Worm (Caenorhabditis elegans): Measurements from ENCODE around the gene clec-49.

Gene clec-49

ce11 chrV:19779220-19779619 is 28.2 kb upstream of the clec-49 start:
- TF ChIP-seq unc-42 (tag; optimal IDR thresholded peaks at IDR 0.05) (no peak), ceh-45 (GFP tag; IDR thresholded peaks at IDR 0.05) (no peak), Y22D7AL.16 (tag; optimal IDR thresholded peaks at IDR 0.05) (no peak), ceh-30 (tag; optimal IDR thresholded peaks at IDR 0.05) (no peak), che-1 (tag; optimal IDR thresholded peaks at IDR 0.05) (no peak), ref-2 (tag; optimal IDR thresholded peaks at IDR 0.05) (no peak)

- no peak for TF ChIP-seq C38D4.7 (GFP tag; optimal IDR thresholded peaks at IDR 0.05)
- TF ChIP-seq unc-55 (GFP tag; optimal IDR thresholded peaks at IDR 0.05) = no peak
- no peak for TF ChIP-seq C08G9.2 (tag; optimal IDR thresholded peaks at IDR 0.05)
- no peak for TF ChIP-seq pqm-1 (tag; optimal IDR thresholded peaks at IDR 0.05)
- no peak for TF ChIP-seq pha-4 (tag; optimal IDR thresholded peaks at IDR 0.05)
- TF ChIP-seq hlh-13 (GFP tag; optimal IDR thresholded peaks at IDR 0.05) = no peak
- no peak for TF ChIP-seq ceh-22 (tag; optimal IDR thresholded peaks at IDR 0.05)
- no peak for TF ChIP-seq tbx-2 (tag; optimal IDR thresholded peaks at IDR 0.05)
- TF ChIP-seq ets-4 (tag; optimal IDR thresholded peaks at IDR 0.05) = no peak
- TF ChIP-seq F13H6.1 (tag; optimal IDR thresholded peaks at IDR 0.05) = no peak
- no peak for TF ChIP-seq elt-2 (tag; optimal IDR thresholded peaks at IDR 0.05)
- no peak for TF ChIP-seq unc-42 (tag; optimal IDR thresholded peaks at IDR 0.05)
- no peak for TF ChIP-seq sox-4 (tag; optimal IDR thresholded peaks at IDR 0.05)
- no peak for TF ChIP-seq lin-11 (tag; optimal IDR thresholded peaks at IDR 0.05)
- TF ChIP-seq fkh-10 (GFP tag; optimal IDR thresholded peaks at IDR 0.05) = no peak
- TF ChIP-seq T23F11.4 (GFP tag; optimal IDR thresholded peaks at IDR 0.05) = no peak
Observed at ce11 chrV:19778608-19779007, 27.6 kb upstream of the clec-49 start, which contains the start of gene fbxa-194. Gene fbxa-194 (minus strand): TSS chrV:19778708.

- no peak for TF ChIP-seq pros-1 (tag; optimal IDR thresholded peaks at IDR 0.05)
Observed at ce11 chrV:19777227-19777626, 26.2 kb upstream of the clec-49 start, which contains the start of gene fbxa-118. Gene fbxa-118 (minus strand): TSS chrV:19777327.

- no peak for TF ChIP-seq pha-2 (tag; optimal IDR thresholded peaks at IDR 0.05)
- no peak for TF ChIP-seq K09A11.1 (tag; optimal IDR thresholded peaks at IDR 0.05; ENCODE audit: insufficient read depth)
- TF ChIP-seq eyg-1 (tag; optimal IDR thresholded peaks at IDR 0.05) = no peak
- no peak for TF ChIP-seq madf-2 (tag; optimal IDR thresholded peaks at IDR 0.05)
- TF ChIP-seq tbx-2 (tag; optimal IDR thresholded peaks at IDR 0.05) = no peak
Observed at ce11 chrV:19771660-19772059, 20.6 kb upstream of the clec-49 start, which contains the start of gene M162.15. Gene M162.15 (minus strand): TSS chrV:19771760.

ce11 chrV:19767719-19768118 is 16.7 kb upstream of the clec-49 start:
- TF ChIP-seq ceh-24 (tag; optimal IDR thresholded peaks at IDR 0.05) (no peak), lim-6 (tag; optimal IDR thresholded peaks at IDR 0.05) (no peak), nfya-1 (tag; optimal IDR thresholded peaks at IDR 0.05) (peak; percentile 77)

ce11 chrV:19760751-19761150 is 9.7 kb upstream of the clec-49 start, which contains the start of gene M162.5:
Gene M162.5 (plus strand): TSS chrV:19761051.
- no peak for TF ChIP-seq ceh-30 (tag; optimal IDR thresholded peaks at IDR 0.05)
- TF ChIP-seq ztf-16 (tag; optimal IDR thresholded peaks at IDR 0.05) = no peak
- no peak for TF ChIP-seq sox-2 (GFP tag; IDR thresholded peaks at IDR 0.05)
- no peak for TF ChIP-seq madf-2 (tag; optimal IDR thresholded peaks at IDR 0.05)
- TF ChIP-seq hlh-6 (tag; optimal IDR thresholded peaks at IDR 0.05) = no peak

All from whole organism, late embryonic.